Worm (Caenorhabditis elegans): ENCODE data around the gene vnut-1.

DNA sequence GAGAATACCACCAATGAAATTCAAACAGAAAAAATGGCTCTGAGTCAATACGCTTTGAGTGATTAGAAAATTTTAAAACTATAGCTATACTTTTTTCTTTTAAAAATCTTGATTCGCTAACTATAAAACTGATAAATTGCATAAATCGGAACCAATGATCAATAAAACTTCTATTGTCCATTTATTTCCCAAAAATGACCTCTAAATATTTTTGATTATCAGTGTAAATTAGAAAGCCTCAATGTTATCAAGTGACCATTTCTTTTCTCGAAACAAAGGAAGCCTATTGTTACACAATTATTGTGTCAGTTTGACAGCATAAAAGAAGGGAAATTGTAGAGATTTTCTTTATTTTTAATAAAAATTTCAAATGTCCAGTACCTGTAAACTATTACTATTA is 10.5 kb downstream of the vnut-1 start, which contains the start of gene K10H10.4:
- no peak for TF ChIP-seq nhr-77 (tag; optimal IDR thresholded peaks at IDR 0.05)
- no peak for TF ChIP-seq skn-1 (tag; optimal IDR thresholded peaks at IDR 0.05)
- no peak for TF ChIP-seq isw-1 (GFP tag; IDR thresholded peaks at IDR 0.05)
- TF ChIP-seq C16A3.4 (tag; optimal IDR thresholded peaks at IDR 0.05): no peak
- TF ChIP-seq tlp-1 (tag; optimal IDR thresholded peaks at IDR 0.05): no peak
- TF ChIP-seq ceh-82 (tag; optimal IDR thresholded peaks at IDR 0.05): no peak
- TF ChIP-seq sptf-1 (tag; optimal IDR thresholded peaks at IDR 0.05): no peak
- TF ChIP-seq unc-62 (GFP tag; optimal IDR thresholded peaks at IDR 0.05): no peak
- TF ChIP-seq nhr-28 (tag; optimal IDR thresholded peaks at IDR 0.05): no peak
- TF ChIP-seq lin-13 (GFP tag; optimal IDR thresholded peaks at IDR 0.05): no peak
- TF ChIP-seq nhr-11 (tag; optimal IDR thresholded peaks at IDR 0.05): no peak
- TF ChIP-seq lir-3 (tag; optimal IDR thresholded peaks at IDR 0.05; ENCODE audit: poor library complexity): no peak
- TF ChIP-seq pax-3 (tag; optimal IDR thresholded peaks at IDR 0.05): no peak
- TF ChIP-seq grh-1 (GFP tag; IDR thresholded peaks at IDR 0.05): no peak
